Worm (Caenorhabditis elegans) whole organism, L1 larva: ENCODE results near the gene spe-6.

Experiments
- efl-1 ChIP-seq, 4 experiments: fragments of 150-350 bp; optimal IDR thresholded peaks in 3 of 4; peaks in 1 of 4; 1 replicate in 1 of 4; 2 replicates in 3 of 4; lab custom pipeline; 2014; ENCODE audit warnings: missing biosample characterization in 2 of 4, missing genetic modification characterization in 2 of 4, missing genetic modification reagents in 2 of 4
- lin-13 ChIP-seq: fragments of 150-350 bp; optimal IDR thresholded peaks from 2 replicates; lab custom pipeline; 2014; ENCODE audit warnings: missing biosample characterization, missing genetic modification reagents, missing genetic modification characterization
- lin-14 ChIP-seq: fragments of 200-800 bp; sonication (Bioruptor generic); optimal IDR thresholded peaks from 2 replicates; lab custom pipeline; 2018; ENCODE audit warnings: mild to moderate bottlenecking, missing genetic modification characterization, moderate library complexity, missing compliant biosample characterization
- nhr-71 ChIP-seq: sonication (generic microtip); optimal IDR thresholded peaks from 2 replicates; lab custom pipeline; 2016; ENCODE audit warnings: mild to moderate bottlenecking, missing genetic modification characterization, moderate library complexity, missing compliant biosample characterization
- nhr-85 ChIP-seq: sonication (generic microtip); peaks from one replicate; lab custom pipeline; 2016; ENCODE audit warnings: missing genetic modification characterization, inconsistent platforms, missing compliant biosample characterization
- snu-23 ChIP-seq: sonication (generic microtip); optimal IDR thresholded peaks from 2 replicates; lab custom pipeline; 2016; ENCODE audit warnings: missing genetic modification characterization, missing compliant biosample characterization

Gene spe-6

DNA sequence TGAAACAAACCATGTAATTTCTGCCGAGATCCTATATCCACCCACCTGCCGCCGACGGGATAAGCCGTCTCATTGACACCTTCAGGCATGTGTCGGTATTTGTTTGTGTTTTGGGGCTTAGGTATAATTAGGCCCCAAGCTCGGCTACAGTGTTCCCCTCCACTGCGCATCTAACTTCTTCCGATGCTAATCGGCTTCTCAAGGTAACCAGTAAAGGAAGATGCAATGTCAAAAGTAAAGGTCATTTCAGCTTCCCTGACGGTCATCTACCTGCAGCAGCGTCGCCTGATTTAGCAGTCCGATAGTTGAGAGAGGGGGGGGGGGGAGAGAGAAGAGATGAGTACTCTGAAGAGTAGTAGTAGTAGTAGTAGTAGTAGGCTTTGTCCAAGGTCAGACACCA lies 53.0 kb downstream of the spe-6 start:
- TF ChIP-seq snu-23 (GFP tag; lab: Kevin White, UChicago) (peak; percentile 12), efl-1 (optimal IDR thresholded peaks at IDR 0.05; lab: Kevin White, UChicago) (no peak), efl-1 (GFP tag; optimal IDR thresholded peaks at IDR 0.05 in 1 of 2; lab: Kevin White, UChicago) (peak in 1 of 2 experiments; percentile 40), lin-14 (peak; percentile 39), nhr-71 (tag; lab: Kevin White, UChicago) (no peak), nhr-85 (tag; lab: Kevin White, UChicago) (peak; percentile 59), lin-13 (GFP tag; lab: Kevin White, UChicago) (no peak)
